Worm (Caenorhabditis elegans) whole organism, L4 larva: ENCODE results near the gene F20C5.6.

Source experiments
- D1046.2 ChIP-seq: fragments of 200-800 bp; sonication (Bioruptor generic); IDR thresholded peaks from 2 replicates; pipeline ENCODE4 v1.3.6; 2022; ENCODE audit warnings: missing genetic modification characterization, missing compliant biosample characterization
- T20F7.1 ChIP-seq: fragments of 200-800 bp; sonication (Bioruptor generic); optimal IDR thresholded peaks from 2 replicates; lab custom pipeline; 2018; ENCODE audit warnings: mild to moderate bottlenecking, missing genetic modification characterization, missing compliant biosample characterization
- dpl-1 ChIP-seq: fragments of 150-350 bp; optimal IDR thresholded peaks from 2 replicates; lab custom pipeline; 2014; ENCODE audit warnings: missing biosample characterization, missing genetic modification reagents, missing genetic modification characterization
- mxl-3 ChIP-seq: fragments of 200-800 bp; sonication (Bioruptor generic); optimal IDR thresholded peaks from 2 replicates; lab custom pipeline; 2018; ENCODE audit warnings: mild to moderate bottlenecking, missing genetic modification characterization, missing compliant biosample characterization
- pha-4 ChIP-seq, 2 experiments: fragments of 150-350 bp in 1 of 2; fragments of 200-800 bp in 1 of 2; sonication (Bioruptor generic) in 1 of 2; IDR thresholded peaks in 1 of 2; optimal IDR thresholded peaks in 1 of 2; 2 replicates each; pipeline versions ENCODE4 v1.3.6 to Lab custom; 2014 to 2022; ENCODE audit warnings: missing genetic modification characterization in 2 of 2, missing genetic modification reagents in 2 of 2, missing biosample characterization in 1 of 2, missing compliant biosample characterization in 1 of 2
- tra-1 ChIP-seq: fragments of 200-800 bp; sonication (Bioruptor generic); IDR thresholded peaks from 2 replicates; pipeline ENCODE4 v1.3.6; 2022; ENCODE audit warnings: missing genetic modification reagents, missing genetic modification characterization, missing compliant biosample characterization

DNA sequence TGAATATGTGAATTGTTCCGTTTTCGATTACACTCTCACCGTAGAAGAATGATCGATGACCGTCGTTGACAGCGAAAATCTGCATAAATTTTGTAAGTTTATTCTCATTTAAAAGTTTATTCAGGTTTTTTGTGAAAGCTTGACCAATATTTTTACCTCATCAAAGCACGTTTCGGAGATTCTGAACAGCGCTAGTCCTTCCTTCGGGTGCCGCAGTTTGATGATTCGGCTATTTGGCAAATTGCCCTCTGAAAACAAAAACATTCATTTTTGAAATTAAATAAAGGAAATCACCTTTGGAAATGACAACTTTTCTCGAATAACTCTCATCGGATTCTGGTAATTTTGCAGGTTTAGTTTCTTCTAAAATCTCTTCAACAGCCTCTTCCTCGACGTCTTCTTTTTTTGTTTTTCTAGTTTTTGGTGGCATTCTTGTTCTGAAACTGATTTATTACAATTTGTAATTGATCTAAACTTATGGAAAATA is 32.0 kb downstream of the F20C5.6 start, which contains the start of gene F21D5.6:
- no peak for TF ChIP-seq D1046.2 (GFP tag; lab: Robert Waterston, UW)
- no peak for TF ChIP-seq T20F7.1 (GFP tag; lab: Kevin White, UChicago)
- no peak for TF ChIP-seq tra-1 (GFP tag; lab: Robert Waterston, UW)
- TF ChIP-seq dpl-1 (GFP tag; lab: Kevin White, UChicago), result no peak
- no peak for TF ChIP-seq pha-4 (GFP tag; IDR thresholded peaks at IDR 0.05; lab: Robert Waterston, UW)
- no peak for TF ChIP-seq pha-4 (tag; optimal IDR thresholded peaks at IDR 0.05; lab: Kevin White, UChicago)
- TF ChIP-seq mxl-3 (GFP tag; lab: Kevin White, UChicago), result no peak
